Fruit fly (Drosophila melanogaster) whole organism, adult: ENCODE data around the gene CG42521.
A peak's percentile ranks its signal among the peaks of the same experiment; 100 is the strongest.

Experiments used
- CG11617 ChIP-seq: fragments of 200-800 bp; sonication (Bioruptor generic); optimal IDR thresholded peaks from 2 replicates; lab custom pipeline; 2017; ENCODE audit warnings: mild to moderate bottlenecking, missing biosample characterization, missing genetic modification reagents, missing genetic modification characterization
- CG14711 ChIP-seq: fragments of 200-800 bp; sonication (Bioruptor generic); optimal IDR thresholded peaks from 2 replicates; lab custom pipeline; 2018; ENCODE audit warnings: missing biosample characterization, mild to moderate bottlenecking, missing genetic modification characterization, moderate library complexity
- Clk ChIP-seq: fragments of 200-800 bp; sonication (Bioruptor generic); optimal IDR thresholded peaks from 2 replicates; lab custom pipeline; 2017; ENCODE audit warnings: missing biosample characterization, missing genetic modification characterization
- Hr96 ChIP-seq: fragments of 200-800 bp; sonication (Bioruptor generic); optimal IDR thresholded peaks from 2 replicates; lab custom pipeline; 2016; ENCODE audit warnings: missing biosample characterization, missing genetic modification characterization
- Mnt ChIP-seq: fragments of 200-800 bp; sonication (Bioruptor generic); optimal IDR thresholded peaks from 2 replicates; lab custom pipeline; 2016; ENCODE audit warnings: missing biosample characterization, mild to moderate bottlenecking, missing genetic modification characterization
- kay ChIP-seq: fragments of 200-800 bp; sonication (Bioruptor generic); peaks from one replicate; lab custom pipeline; 2016; ENCODE audit warnings: missing biosample characterization, missing genetic modification characterization, borderline replicate concordance

- TF ChIP-seq CG11617 (GFP tag; lab: Kevin White, UChicago) (peak; percentile 95), Clk (GFP tag; lab: Kevin White, UChicago) (peak; percentile 84), Mnt (GFP tag; lab: Kevin White, UChicago) (peak; percentile 77), CG14711 (tag; lab: Kevin White, UChicago) (peak; percentile 93), Hr96 (no peak), kay (peak; percentile 39)
These were observed 14.4 kb upstream of the CG42521 start, which contains the start of gene Cnep1r2 for dm6 chr3L:10637819-10638218.
